Worm (Caenorhabditis elegans): ENCODE measurements around the gene spe-6.

spe-6 gene

DNA sequence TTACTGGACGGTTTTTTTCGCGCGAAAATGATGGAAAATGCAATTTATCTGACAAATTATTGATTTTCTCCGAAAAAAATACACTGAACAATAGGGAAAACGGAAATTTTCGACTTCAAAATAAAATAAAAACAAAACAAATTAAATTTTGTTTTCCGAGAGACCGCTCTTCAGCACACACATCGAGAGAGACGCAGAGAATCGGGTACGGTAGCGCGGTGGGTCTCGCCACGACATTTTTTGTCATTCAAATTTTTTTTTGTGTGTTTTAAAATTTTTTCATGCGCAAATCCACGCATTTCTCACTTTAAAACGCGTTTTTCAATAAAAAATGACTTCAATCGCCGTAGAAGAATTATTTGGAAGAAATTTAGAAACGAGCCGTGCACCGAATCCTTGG is 18.8 kb downstream of the spe-6 start (continued):
- peak; percentile 41; the same call in 1 of the 2 replicates for TF ChIP-seq Y48G9A.11 (GFP tag; IDR thresholded peaks at IDR 0.05)
- no peak for TF ChIP-seq ZK337.2 (GFP tag; IDR thresholded peaks at IDR 0.05)

- TF ChIP-seq lim-7 (GFP tag; IDR thresholded peaks at IDR 0.05) (no peak), spr-1 (tag; optimal IDR thresholded peaks at IDR 0.05) (no peak), set-16 (GFP tag; IDR thresholded peaks at IDR 0.05) (no peak), lin-38 (GFP tag; IDR thresholded peaks at IDR 0.05) (peak; percentile 35; the same call in 1 of the 2 replicates), ZK337.2 (GFP tag; IDR thresholded peaks at IDR 0.05) (no peak), lin-1 (GFP tag; IDR thresholded peaks at IDR 0.05) (no peak), php-3 (GFP tag; IDR thresholded peaks at IDR 0.05) (no peak), ces-1 (GFP tag; optimal IDR thresholded peaks at IDR 0.05) (no peak), nhr-6 (tag; optimal IDR thresholded peaks at IDR 0.05) (no peak), lin-29 (GFP tag; IDR thresholded peaks at IDR 0.05) (no peak), lsy-2 (tag; optimal IDR thresholded peaks at IDR 0.05) (peak in 1 of 2 experiments; percentile 22), mes-2 (tag; optimal IDR thresholded peaks at IDR 0.05; ENCODE audit: poor library complexity, severe bottlenecking) (peak; percentile 41), nhr-76 (tag; optimal IDR thresholded peaks at IDR 0.05) (no peak), dpl-1 (GFP tag; optimal IDR thresholded peaks at IDR 0.05) (peak; percentile 36), ztf-11 (tag; optimal IDR thresholded peaks at IDR 0.05) (no peak), madf-9 (GFP tag; conservative IDR thresholded peaks at IDR 0.05) (no peak), daf-12 (tag; optimal IDR thresholded peaks at IDR 0.05) (no peak)
Observed at ce11 chrIII:11526396-11526795, 21.1 kb downstream of the spe-6 start, which contains the start of gene xpb-1. TSS of gene xpb-1 (plus strand) at chrIII:11526657.

DNA sequence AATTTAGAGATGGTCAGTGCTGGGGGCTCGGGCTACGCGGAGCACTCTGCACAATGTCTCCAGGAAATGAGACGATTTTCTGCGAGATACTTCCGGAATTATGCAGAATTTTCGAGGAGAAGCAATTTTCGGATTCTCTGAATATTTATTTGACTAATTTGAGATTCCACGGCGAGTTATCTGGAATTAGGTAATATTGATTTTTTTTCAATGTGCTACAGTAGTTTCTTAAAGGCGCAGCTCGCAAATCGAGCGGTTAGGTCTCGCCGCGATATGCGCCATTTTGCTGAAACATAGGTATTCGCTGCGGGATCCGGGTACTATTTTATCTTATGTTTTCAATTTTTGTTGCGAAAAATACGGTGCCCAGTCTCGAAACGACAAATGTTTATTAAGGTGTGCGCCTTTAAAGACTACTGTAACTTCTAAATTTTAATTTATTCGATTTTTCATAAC is 29.4 kb downstream of the spe-6 start, which contains the start of gene nrps-1:
Gene nrps-1, plus strand, starts transcription at position 51 of the 456 bp plus-strand sequence.
- TF ChIP-seq vab-7 (GFP tag; IDR thresholded peaks at IDR 0.05), result no peak
- TF ChIP-seq php-3 (GFP tag; IDR thresholded peaks at IDR 0.05), result 0 out of 2 replicates have a peak, but pooled peaks have one; percentile 12

DNA sequence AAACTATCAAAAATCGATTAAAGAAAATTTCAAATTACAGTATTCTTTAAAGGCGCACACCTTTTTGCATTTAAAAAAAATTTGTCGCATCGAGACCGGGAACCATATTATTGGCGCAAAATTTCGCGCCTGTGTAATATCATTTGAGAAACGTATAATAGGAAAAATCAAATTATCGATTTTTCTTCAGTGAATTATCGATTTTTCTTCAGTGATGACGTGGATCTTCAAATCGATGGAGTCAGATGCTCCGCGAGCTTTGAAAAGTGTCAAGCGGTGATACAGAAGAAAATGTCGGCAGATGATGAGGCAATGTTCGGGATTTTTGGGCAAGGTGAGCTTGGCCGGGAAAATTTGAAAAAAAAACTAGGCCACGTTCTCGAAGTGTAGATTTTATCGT is 30.2 kb downstream of the spe-6 start:
- TF ChIP-seq madf-9 (GFP tag; conservative IDR thresholded peaks at IDR 0.05) (0 out of 2 replicates have a peak, but pooled peaks have one; percentile 5), pha-4 (GFP tag; IDR thresholded peaks at IDR 0.05) (no peak), pha-4 (tag; optimal IDR thresholded peaks at IDR 0.05) (no peak), ceh-28 (tag; optimal IDR thresholded peaks at IDR 0.05) (peak; percentile 73)

DNA sequence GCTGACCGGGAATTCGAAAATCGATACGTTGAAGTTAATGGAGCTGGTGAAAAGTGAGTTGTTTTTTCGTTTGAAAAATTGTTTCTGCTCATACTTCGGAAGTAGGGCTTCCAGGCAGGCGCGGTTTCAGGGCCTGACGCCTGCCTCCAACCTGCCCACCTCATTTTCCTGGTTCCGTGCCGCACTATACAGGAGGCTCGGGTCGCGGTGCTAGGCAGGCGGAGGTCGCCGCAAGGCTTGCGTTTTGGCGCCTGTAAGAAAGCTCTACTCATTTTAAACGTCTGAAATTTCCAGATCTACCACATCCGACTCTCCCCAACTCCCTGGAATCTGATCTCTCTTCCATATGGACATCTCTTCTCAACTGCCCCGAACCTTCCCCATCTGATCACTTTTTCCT is 39.7 kb downstream of the spe-6 start:
- TF ChIP-seq zfp-2 (tag; optimal IDR thresholded peaks at IDR 0.05), result no peak
- peak; percentile 84 for TF ChIP-seq set-16 (GFP tag; IDR thresholded peaks at IDR 0.05)

ce11 chrIII:11548070-11548469 is 42.8 kb downstream of the spe-6 start, which contains the start of gene Y66D12A.13:
TSS of gene Y66D12A.13 (plus strand) at chrIII:11548370.
- peak; percentile 22 for TF ChIP-seq nhr-28 (tag; optimal IDR thresholded peaks at IDR 0.05)
- peak; percentile 12 for TF ChIP-seq dve-1 (tag; optimal IDR thresholded peaks at IDR 0.05; ENCODE audit: insufficient read depth)
- no peak for TF ChIP-seq daf-16 (GFP tag; optimal IDR thresholded peaks at IDR 0.05)
- peak; percentile 57 for TF ChIP-seq daf-16 (tag; optimal IDR thresholded peaks at IDR 0.05)
- no peak for TF ChIP-seq dpl-1 (GFP tag; optimal IDR thresholded peaks at IDR 0.05)

- TF ChIP-seq dpl-1 (GFP tag; optimal IDR thresholded peaks at IDR 0.05) (peak; percentile 14), tra-1 (GFP tag; IDR thresholded peaks at IDR 0.05) (0 out of 2 replicates have a peak, but pooled peaks have one; percentile 24), fkh-10 (GFP tag; optimal IDR thresholded peaks at IDR 0.05) (no peak), Y48G9A.11 (GFP tag; IDR thresholded peaks at IDR 0.05) (peak; percentile 46; the same call in 1 of the 2 replicates), arid-1 (GFP tag; conservative IDR thresholded peaks at IDR 0.05) (0 out of 2 replicates have a peak, but pooled peaks have one; percentile 42), T20F7.1 (GFP tag; optimal IDR thresholded peaks at IDR 0.05) (no peak), rbr-2 (tag; optimal IDR thresholded peaks at IDR 0.05) (no peak), nhr-28 (tag; optimal IDR thresholded peaks at IDR 0.05) (no peak), madf-5 (GFP tag; IDR thresholded peaks at IDR 0.05) (peak; percentile 69 to 84; a peak in 2 of 4 replicates), ZK337.2 (GFP tag; IDR thresholded peaks at IDR 0.05) (peak; percentile 65), pqm-1 (tag; optimal IDR thresholded peaks at IDR 0.05) (no peak), ctbp-1 (GFP tag; IDR thresholded peaks at IDR 0.05) (no peak), zfp-3 (GFP tag; conservative IDR thresholded peaks at IDR 0.05) (no peak), mdt-29 (GFP tag; IDR thresholded peaks at IDR 0.05) (no peak), F10B5.3 (tag; optimal IDR thresholded peaks at IDR 0.05) (no peak), F37D6.2 (tag; optimal IDR thresholded peaks at IDR 0.05) (no peak)
Observed at ce11 chrIII:11554701-11555111, 49.4 kb downstream of the spe-6 start.
